Worm (Caenorhabditis elegans): ENCODE data around the gene gly-1.
A peak's percentile ranks its signal among the peaks of the same experiment; 100 is the strongest.

Gene gly-1

DNA sequence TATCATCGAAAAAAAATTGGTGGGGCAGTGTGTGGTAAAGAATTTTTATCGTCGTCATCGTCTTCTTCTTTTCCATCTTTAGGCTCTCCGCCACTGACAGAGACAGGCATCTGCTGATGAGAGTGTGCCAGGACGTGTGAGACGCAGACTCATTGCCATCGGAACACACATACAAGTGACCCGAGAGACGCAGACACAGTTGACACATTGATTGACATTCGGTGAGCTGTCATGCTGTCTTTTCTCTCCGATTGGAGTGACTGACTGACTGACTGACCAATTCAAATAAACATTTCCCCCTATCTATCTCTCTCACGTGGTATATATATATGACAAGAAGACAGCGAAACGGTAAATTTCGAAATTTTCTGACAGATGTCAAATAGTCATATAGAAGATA is 50.9 kb downstream of the gly-1 start:
- TF ChIP-seq C34B4.2 (tag; optimal IDR thresholded peaks at IDR 0.05) (no peak), nhr-85 (tag) (peak; percentile 97), skn-1 (tag; optimal IDR thresholded peaks at IDR 0.05) (peak; percentile 63), egl-27 (tag; optimal IDR thresholded peaks at IDR 0.05) (no peak), rnt-1 (tag; optimal IDR thresholded peaks at IDR 0.05) (peak; percentile 56), efl-1 (optimal IDR thresholded peaks at IDR 0.05) (peak; percentile 65 to 67), efl-1 (GFP tag; optimal IDR thresholded peaks at IDR 0.05 in 1 of 2) (peak; percentile 56 to 95), nhr-47 (tag; optimal IDR thresholded peaks at IDR 0.05) (peak; percentile 71), lin-39 (tag; optimal IDR thresholded peaks at IDR 0.05) (no peak), lin-13 (GFP tag; optimal IDR thresholded peaks at IDR 0.05) (peak; percentile 78), nhr-12 (tag; optimal IDR thresholded peaks at IDR 0.05) (no peak), elt-2 (tag; optimal IDR thresholded peaks at IDR 0.05) (peak; percentile 56), snpc-4 (tag; optimal IDR thresholded peaks at IDR 0.05) (peak; percentile 51), nhr-11 (tag; optimal IDR thresholded peaks at IDR 0.05) (no peak), dpl-1 (GFP tag; optimal IDR thresholded peaks at IDR 0.05) (peak; percentile 35 to 61 (median 55)), mab-9 (GFP tag; IDR thresholded peaks at IDR 0.05) (no peak), xbp-1 (tag; optimal IDR thresholded peaks at IDR 0.05) (peak; percentile 55), lir-3 (tag; optimal IDR thresholded peaks at IDR 0.05; ENCODE audit: poor library complexity) (peak; percentile 51), jun-1 (tag; optimal IDR thresholded peaks at IDR 0.05) (peak; percentile 47), hlh-4 (tag; optimal IDR thresholded peaks at IDR 0.05) (no peak), nhr-237 (tag; optimal IDR thresholded peaks at IDR 0.05) (no peak), nhr-71 (tag; optimal IDR thresholded peaks at IDR 0.05) (peak; percentile 90), fos-1 (tag; optimal IDR thresholded peaks at IDR 0.05) (no peak), lin-15B (tag; optimal IDR thresholded peaks at IDR 0.05) (no peak), fkh-10 (GFP tag; optimal IDR thresholded peaks at IDR 0.05) (no peak), nhr-84 (tag; optimal IDR thresholded peaks at IDR 0.05) (no peak), ama-1 (optimal IDR thresholded peaks at IDR 0.05) (no peak), pag-3 (tag; optimal IDR thresholded peaks at IDR 0.05; ENCODE audit: borderline replicate concordance, insufficient read depth) (no peak), C04F5.9 (tag; optimal IDR thresholded peaks at IDR 0.05) (peak; percentile 76), F16B12.6 (tag; optimal IDR thresholded peaks at IDR 0.05) (no peak), fkh-8 (tag; optimal IDR thresholded peaks at IDR 0.05) (peak; percentile 61), vab-15 (tag; optimal IDR thresholded peaks at IDR 0.05) (no peak), nhr-28 (tag; optimal IDR thresholded peaks at IDR 0.05) (no peak), elt-3 (tag; optimal IDR thresholded peaks at IDR 0.05) (peak in 2 of 6 experiments; percentile 52 to 78), ztf-4 (tag; optimal IDR thresholded peaks at IDR 0.05) (peak; percentile 69), ceh-88 (GFP tag; IDR thresholded peaks at IDR 0.05) (peak; percentile 55), nhr-90 (tag; optimal IDR thresholded peaks at IDR 0.05; ENCODE audit: poor library complexity) (peak; percentile 82), hlh-17 (GFP tag; optimal IDR thresholded peaks at IDR 0.05; ENCODE audit: borderline replicate concordance) (no peak), tlp-1 (tag; optimal IDR thresholded peaks at IDR 0.05) (no peak), fkh-4 (tag; optimal IDR thresholded peaks at IDR 0.05; ENCODE audit: borderline replicate concordance) (no peak), grh-1 (GFP tag; IDR thresholded peaks at IDR 0.05) (no peak), egl-13 (tag; optimal IDR thresholded peaks at IDR 0.05) (peak; percentile 59), dsc-1 (tag; optimal IDR thresholded peaks at IDR 0.05) (peak; percentile 24), zip-4 (GFP tag; optimal IDR thresholded peaks at IDR 0.05) (no peak), blmp-1 (tag; optimal IDR thresholded peaks at IDR 0.05) (no peak), aly-2 (tag; optimal IDR thresholded peaks at IDR 0.05) (no peak), isw-1 (GFP tag; IDR thresholded peaks at IDR 0.05) (peak; percentile 24), Y116A8C.19 (tag; optimal IDR thresholded peaks at IDR 0.05; ENCODE audit: borderline replicate concordance) (no peak), swsn-7 (tag; optimal IDR thresholded peaks at IDR 0.05) (peak; percentile 68), pqm-1 (tag; optimal IDR thresholded peaks at IDR 0.05) (no peak), nhr-19 (GFP tag; conservative IDR thresholded peaks at IDR 0.05) (peak; percentile 68), irx-1 (tag; optimal IDR thresholded peaks at IDR 0.05) (peak; percentile 61), tbx-2 (tag; optimal IDR thresholded peaks at IDR 0.05) (peak; percentile 83), hpl-2 (GFP tag; optimal IDR thresholded peaks at IDR 0.05) (no peak)

Measured in whole organism, L1 larva.